Fruit fly (Drosophila melanogaster): ENCODE measurements around the gene CG4884.

Gene CG4884

dm6 chr3R:27925971-27926533 is 33.0 kb downstream of the CG4884 start (continued):
- TF ChIP-seq Ravus (GFP tag; IDR thresholded peaks at IDR 0.05) (no peak), ro (GFP tag; IDR thresholded peaks at IDR 0.05) (no peak), ems (GFP tag; optimal IDR thresholded peaks at IDR 0.05) (no peak), bcd (GFP tag; optimal IDR thresholded peaks at IDR 0.05) (no peak), Lim3 (GFP tag; IDR thresholded peaks at IDR 0.05) (no peak), CG2129 (GFP tag; IDR thresholded peaks at IDR 0.05; ENCODE audit: partially characterized antibody) (no peak), Deaf1 (tag; optimal IDR thresholded peaks at IDR 0.05) (no peak), grau (tag; optimal IDR thresholded peaks at IDR 0.05) (peak; percentile 41), CG1602 (GFP tag; optimal IDR thresholded peaks at IDR 0.05) (no peak), Myb (GFP tag; optimal IDR thresholded peaks at IDR 0.05) (no peak), CG12769 (tag; optimal IDR thresholded peaks at IDR 0.05) (no peak), CG9797 (GFP tag; optimal IDR thresholded peaks at IDR 0.05) (no peak), MTF-1 (GFP tag; optimal IDR thresholded peaks at IDR 0.05; ENCODE audit: borderline replicate concordance) (no peak), gt (GFP tag; IDR thresholded peaks at IDR 0.05) (no peak), tna (GFP tag; IDR thresholded peaks at IDR 0.05; ENCODE audit: partially characterized antibody) (no peak), Max (GFP tag; optimal IDR thresholded peaks at IDR 0.05) (no peak), stwl (tag; optimal IDR thresholded peaks at IDR 0.05) (no peak), CG8924 (tag; optimal IDR thresholded peaks at IDR 0.05) (no peak), CG10274 (GFP tag; optimal IDR thresholded peaks at IDR 0.05) (no peak), z (GFP tag; IDR thresholded peaks at IDR 0.05) (no peak), crp (GFP tag; optimal IDR thresholded peaks at IDR 0.05) (no peak), CG13424 (tag; optimal IDR thresholded peaks at IDR 0.05) (no peak), ewg (GFP tag; optimal IDR thresholded peaks at IDR 0.05) (no peak), Opbp (GFP tag; IDR thresholded peaks at IDR 0.05; ENCODE audit: partially characterized antibody) (no peak), CG6791 (GFP tag; IDR thresholded peaks at IDR 0.05; ENCODE audit: partially characterized antibody) (no peak), sim (GFP tag; IDR thresholded peaks at IDR 0.05) (no peak), Med (GFP tag) (peak; percentile 72), CG6254 (GFP tag; optimal IDR thresholded peaks at IDR 0.05) (no peak), Scr (GFP tag; IDR thresholded peaks at IDR 0.05; ENCODE audit: partially characterized antibody) (no peak), kah (GFP tag; optimal IDR thresholded peaks at IDR 0.05) (no peak), B-H1 (GFP tag; IDR thresholded peaks at IDR 0.05) (no peak), CG2199 (GFP tag; IDR thresholded peaks at IDR 0.05) (no peak), CG8359 (GFP tag; optimal IDR thresholded peaks at IDR 0.05; ENCODE audit: borderline replicate concordance) (no peak), CG5245 (GFP tag; optimal IDR thresholded peaks at IDR 0.05) (no peak), Oli (tag; optimal IDR thresholded peaks at IDR 0.05) (no peak), Drgx (GFP tag; IDR thresholded peaks at IDR 0.05) (0 out of 2 replicates have a peak, but pooled peaks have one; percentile 6), zen (tag; optimal IDR thresholded peaks at IDR 0.05) (no peak), CG7987 (GFP tag; optimal IDR thresholded peaks at IDR 0.05) (no peak), gcm2 (GFP tag; optimal IDR thresholded peaks at IDR 0.05) (no peak), CG2202 (tag; optimal IDR thresholded peaks at IDR 0.05) (no peak), p53 (GFP tag; optimal IDR thresholded peaks at IDR 0.05) (no peak), exex (tag; optimal IDR thresholded peaks at IDR 0.05) (peak; percentile 24), unpg (GFP tag; optimal IDR thresholded peaks at IDR 0.05) (no peak), lola (GFP tag; optimal IDR thresholded peaks at IDR 0.05) (no peak), Dek (tag; optimal IDR thresholded peaks at IDR 0.05) (no peak), CG17829 (tag; optimal IDR thresholded peaks at IDR 0.05) (no peak), lbe (GFP tag; optimal IDR thresholded peaks at IDR 0.05) (no peak), sens (GFP tag) (peak; percentile 71), CG5180 (GFP tag; optimal IDR thresholded peaks at IDR 0.05) (no peak), odd (GFP tag; optimal IDR thresholded peaks at IDR 0.05) (no peak)
